Worm (Caenorhabditis elegans): ENCODE results near the gene T05B4.9.
A peak's percentile ranks its signal among the peaks of the same experiment; 100 is the strongest.

Gene T05B4.9

DNA sequence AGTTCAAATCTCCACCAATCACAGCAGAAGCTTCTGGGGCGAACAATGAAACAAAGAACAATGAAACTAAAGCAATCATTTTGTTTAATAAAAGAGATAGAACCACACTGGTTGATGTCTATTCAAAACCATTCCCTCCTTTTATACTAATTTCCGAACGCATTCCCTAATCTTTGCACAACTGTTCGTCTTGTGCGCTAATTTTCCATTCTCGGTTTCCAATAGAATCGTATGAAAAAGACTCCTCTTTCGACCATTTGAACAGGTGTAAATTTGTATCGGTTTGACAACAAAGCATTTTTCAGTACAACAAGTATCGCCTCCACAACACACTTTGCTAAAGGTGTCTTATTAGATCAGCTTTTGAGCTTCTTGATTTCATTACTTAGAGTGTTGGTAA is 2.2 kb downstream of the T05B4.9 start, which contains the start of gene T05B4.8:
T05B4.8 (minus strand) TSS at position 101 of the 400 bp plus-strand sequence.
- TF ChIP-seq lin-39 (tag; optimal IDR thresholded peaks at IDR 0.05) (no peak), unc-86 (tag; optimal IDR thresholded peaks at IDR 0.05) (no peak), efl-1 (optimal IDR thresholded peaks at IDR 0.05) (no peak), efl-1 (GFP tag; optimal IDR thresholded peaks at IDR 0.05 in 1 of 2) (peak in 1 of 2 experiments; percentile 69)

DNA sequence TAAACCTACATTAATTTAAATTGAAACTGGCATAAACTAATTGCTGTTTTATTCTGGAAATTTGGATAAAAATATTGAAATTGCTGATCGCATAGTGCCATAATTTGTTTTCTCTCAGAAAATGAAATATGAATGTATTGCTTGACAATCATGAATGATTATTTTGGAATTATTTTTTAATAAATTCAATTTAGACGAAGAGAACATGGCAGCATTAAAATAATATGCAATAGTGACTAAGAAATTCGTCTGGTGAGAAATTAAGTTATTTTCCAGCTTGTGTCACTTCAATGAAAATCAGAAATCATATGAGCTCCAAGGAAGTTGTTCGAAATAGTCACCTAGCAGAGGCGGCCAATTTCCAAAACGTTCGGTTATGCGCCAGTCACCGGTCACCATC is 3.6 kb downstream of the T05B4.9 start, which contains the start of gene srw-133:
srw-133 (minus strand) TSS at position 101 of the 400 bp plus-strand sequence.
- TF ChIP-seq lir-3 (tag; optimal IDR thresholded peaks at IDR 0.05; ENCODE audit: poor library complexity) (no peak), elt-3 (tag; optimal IDR thresholded peaks at IDR 0.05) (no peak), efl-1 (optimal IDR thresholded peaks at IDR 0.05) (no peak), efl-1 (GFP tag; optimal IDR thresholded peaks at IDR 0.05 in 1 of 2) (peak in 1 of 2 experiments; percentile 3)

DNA sequence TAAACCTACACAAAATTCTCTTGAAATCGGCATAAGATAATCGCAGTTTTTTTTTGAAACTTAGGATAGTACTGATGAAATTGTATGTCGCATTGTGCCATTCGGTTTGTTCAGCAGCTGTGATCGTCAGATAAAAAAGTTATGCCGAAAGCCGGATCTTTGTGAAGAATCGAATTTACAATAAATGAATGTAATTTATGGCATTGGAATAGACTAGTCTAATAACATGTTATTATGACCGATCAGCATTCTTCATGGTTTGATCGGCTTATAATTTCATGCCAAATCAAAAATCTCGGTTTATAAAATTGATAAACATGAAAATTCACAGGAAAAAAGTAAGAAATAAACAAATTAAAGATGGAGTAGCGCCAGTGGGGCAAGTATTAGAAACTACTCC is 5.7 kb downstream of the T05B4.9 start, which contains the start of gene srw-134:
srw-134 (minus strand) TSS at position 101 of the 400 bp plus-strand sequence.
- TF ChIP-seq F16B12.6 (tag; optimal IDR thresholded peaks at IDR 0.05) (no peak), mdl-1 (tag; optimal IDR thresholded peaks at IDR 0.05) (no peak), Y116A8C.19 (tag; optimal IDR thresholded peaks at IDR 0.05; ENCODE audit: borderline replicate concordance) (no peak), nhr-76 (tag; optimal IDR thresholded peaks at IDR 0.05) (no peak), alr-1 (tag; optimal IDR thresholded peaks at IDR 0.05; ENCODE audit: borderline replicate concordance) (no peak), lin-13 (GFP tag; optimal IDR thresholded peaks at IDR 0.05) (no peak), nhr-77 (tag; optimal IDR thresholded peaks at IDR 0.05) (no peak), fos-1 (tag; optimal IDR thresholded peaks at IDR 0.05) (no peak), fkh-4 (tag; optimal IDR thresholded peaks at IDR 0.05; ENCODE audit: borderline replicate concordance) (no peak), nhr-47 (tag; optimal IDR thresholded peaks at IDR 0.05) (no peak), C34B4.2 (tag; optimal IDR thresholded peaks at IDR 0.05) (no peak), snpc-4 (tag; optimal IDR thresholded peaks at IDR 0.05) (no peak), unc-30 (tag; optimal IDR thresholded peaks at IDR 0.05) (no peak), dpl-1 (GFP tag; optimal IDR thresholded peaks at IDR 0.05) (no peak), vab-15 (tag; optimal IDR thresholded peaks at IDR 0.05) (no peak), ces-1 (GFP tag; optimal IDR thresholded peaks at IDR 0.05) (no peak), ztf-11 (tag; optimal IDR thresholded peaks at IDR 0.05) (no peak), sptf-1 (tag; optimal IDR thresholded peaks at IDR 0.05) (no peak)

DNA sequence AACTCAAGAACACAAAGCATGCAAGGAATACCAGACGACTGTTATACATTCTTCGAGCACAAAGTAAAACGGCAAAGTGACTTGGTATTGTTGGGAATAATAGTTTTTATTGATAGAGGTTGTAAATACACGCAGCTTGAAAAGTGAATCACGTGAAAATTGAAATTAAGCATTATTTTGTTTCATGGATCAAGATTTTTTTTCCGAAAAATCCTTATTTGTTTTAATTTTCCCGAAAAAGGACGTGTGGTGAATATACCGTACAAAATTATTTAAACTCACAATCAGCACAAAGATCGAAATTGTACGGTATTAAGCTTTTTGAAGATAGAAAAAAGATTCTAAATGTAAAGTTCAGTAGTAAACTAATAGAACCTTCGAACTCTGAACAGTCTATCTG is 8.4 kb downstream of the T05B4.9 start, which contains the start of gene clc-18:
clc-18 (minus strand) TSS at position 101 of the 400 bp plus-strand sequence.
- TF ChIP-seq xbp-1 (tag; optimal IDR thresholded peaks at IDR 0.05) = no peak
- no peak for TF ChIP-seq egl-27 (tag; optimal IDR thresholded peaks at IDR 0.05)
- no peak for TF ChIP-seq elt-2 (tag; optimal IDR thresholded peaks at IDR 0.05)
- TF ChIP-seq nhr-77 (tag; optimal IDR thresholded peaks at IDR 0.05) = no peak
- TF ChIP-seq unc-130 (tag; optimal IDR thresholded peaks at IDR 0.05) = no peak
- TF ChIP-seq nhr-28 (tag; optimal IDR thresholded peaks at IDR 0.05) = no peak
- TF ChIP-seq pag-3 (tag; optimal IDR thresholded peaks at IDR 0.05; ENCODE audit: borderline replicate concordance, insufficient read depth) = no peak
- TF ChIP-seq lsy-2 (tag; optimal IDR thresholded peaks at IDR 0.05) = no peak
- TF ChIP-seq C04F5.9 (tag; optimal IDR thresholded peaks at IDR 0.05) = no peak
- no peak for TF ChIP-seq sox-4 (tag; optimal IDR thresholded peaks at IDR 0.05)
- no peak for TF ChIP-seq zip-4 (GFP tag; optimal IDR thresholded peaks at IDR 0.05)
- no peak for TF ChIP-seq nhr-20 (tag; optimal IDR thresholded peaks at IDR 0.05)
- no peak for TF ChIP-seq ztf-4 (tag; optimal IDR thresholded peaks at IDR 0.05)
- TF ChIP-seq lir-3 (tag; optimal IDR thresholded peaks at IDR 0.05; ENCODE audit: poor library complexity) = no peak
- no peak for TF ChIP-seq aly-2 (tag; optimal IDR thresholded peaks at IDR 0.05)
